Fruit fly (Drosophila melanogaster) whole organism, embryonic: Measurements from ENCODE around the gene CG1896.
A peak's percentile ranks its signal among the peaks of the same experiment; 100 is the strongest.

Experiments
- Adf1 ChIP-seq: fragments of 200-800 bp; sonication (Bioruptor generic); IDR thresholded peaks from 2 replicates; pipeline ENCODE4 v1.3.6; 2022; ENCODE audit warnings: missing biosample characterization, missing genetic modification characterization
- Antp ChIP-seq: fragments of 200-800 bp; sonication (Bioruptor generic); optimal IDR thresholded peaks from 3 replicates; lab custom pipeline; 2016; ENCODE audit warnings: missing biosample characterization, missing genetic modification characterization
- B-H1 ChIP-seq: fragments of 200-800 bp; sonication (Bioruptor generic); IDR thresholded peaks from 3 replicates; pipeline ENCODE4 v1.3.6; 2022; ENCODE audit warnings: missing biosample characterization, missing genetic modification characterization
- Bgb ChIP-seq: fragments of 200-800 bp; sonication (Bioruptor generic); IDR thresholded peaks from 2 replicates; pipeline ENCODE4 v1.3.6; 2022; ENCODE audit warnings: missing biosample characterization, missing genetic modification characterization; ENCODE audit not compliant: partially characterized antibody
- BtbVII ChIP-seq: fragments of 200-800 bp; sonication (Bioruptor generic); optimal IDR thresholded peaks from 3 replicates; lab custom pipeline; 2017; ENCODE audit warnings: missing biosample characterization, mild to moderate bottlenecking, missing genetic modification characterization
- Bteb2 ChIP-seq: fragments of 200-800 bp; sonication (Bioruptor generic); optimal IDR thresholded peaks from 2 replicates; lab custom pipeline; 2016; ENCODE audit warnings: missing biosample characterization, missing genetic modification characterization
- CG10366 ChIP-seq: fragments of 200-800 bp; sonication (Bioruptor generic); IDR thresholded peaks from 2 replicates; pipeline ENCODE4 v1.3.6; 2022; ENCODE audit warnings: missing biosample characterization, missing genetic modification characterization
- CG10979 ChIP-seq: fragments of 200-800 bp; sonication (Bioruptor generic); optimal IDR thresholded peaks from 2 replicates; lab custom pipeline; 2018; ENCODE audit warnings: missing biosample characterization, mild to moderate bottlenecking, missing genetic modification characterization, moderate library complexity
- CG11085 ChIP-seq: fragments of 200-800 bp; sonication (Bioruptor generic); IDR thresholded peaks from 2 replicates; pipeline ENCODE4 v1.3.6; 2022; ENCODE audit warnings: missing biosample characterization, missing genetic modification characterization
- CG11560 ChIP-seq: fragments of 200-800 bp; sonication (Bioruptor generic); IDR thresholded peaks from 3 replicates; pipeline ENCODE4 v1.3.6; 2022; ENCODE audit warnings: missing biosample characterization, missing genetic modification characterization
- CG13424 ChIP-seq: fragments of 200-800 bp; sonication (Bioruptor generic); optimal IDR thresholded peaks from 2 replicates; lab custom pipeline; 2019; ENCODE audit warnings: missing biosample characterization, mild to moderate bottlenecking, missing genetic modification characterization, moderate library complexity
- CG14441 ChIP-seq: fragments of 200-800 bp; sonication (Bioruptor generic); IDR thresholded peaks from 2 replicates; pipeline ENCODE4 v1.3.6; 2022; ENCODE audit warnings: missing biosample characterization, missing genetic modification characterization
- CG1832 ChIP-seq: fragments of 200-800 bp; sonication (Bioruptor generic); optimal IDR thresholded peaks from 2 replicates; lab custom pipeline; 2017; ENCODE audit warnings: missing biosample characterization, mild to moderate bottlenecking, missing genetic modification characterization, inconsistent platforms
- CG18619 ChIP-seq: fragments of 200-800 bp; sonication (Bioruptor generic); optimal IDR thresholded peaks from 3 replicates; lab custom pipeline; 2017; ENCODE audit warnings: missing biosample characterization, mild to moderate bottlenecking, missing genetic modification characterization
- CG30020 ChIP-seq: fragments of 200-800 bp; optimal IDR thresholded peaks from 2 replicates; lab custom pipeline; 2019; ENCODE audit warnings: missing biosample characterization, mild to moderate bottlenecking, missing genetic modification characterization, moderate library complexity
- CG32532 ChIP-seq: fragments of 200-800 bp; sonication (Bioruptor generic); IDR thresholded peaks from 2 replicates; pipeline ENCODE4 v1.3.6; 2022; ENCODE audit warnings: missing biosample characterization, missing genetic modification characterization
- CG32767 ChIP-seq: fragments of 200-800 bp; sonication (Bioruptor generic); IDR thresholded peaks from 2 replicates; pipeline ENCODE4 v1.3.6; 2022; ENCODE audit warnings: missing biosample characterization, missing genetic modification characterization
- CG32772 ChIP-seq: fragments of 200-800 bp; sonication (Bioruptor generic); IDR thresholded peaks from 2 replicates; pipeline ENCODE4 v1.3.6; 2022; ENCODE audit warnings: missing biosample characterization, missing genetic modification characterization
- CG3838 ChIP-seq: fragments of 200-800 bp; sonication (Bioruptor generic); optimal IDR thresholded peaks from 3 replicates; lab custom pipeline; 2016; ENCODE audit warnings: missing biosample characterization, missing genetic modification characterization
- CG6272 ChIP-seq: fragments of 200-800 bp; sonication (Bioruptor generic); IDR thresholded peaks from 2 replicates; pipeline ENCODE4 v1.3.6; 2022; ENCODE audit warnings: missing biosample characterization, missing genetic modification characterization
- CG7357 ChIP-seq: fragments of 200-800 bp; sonication (Bioruptor generic); IDR thresholded peaks from 3 replicates; pipeline ENCODE4 v1.3.6; 2022; ENCODE audit warnings: missing biosample characterization, missing genetic modification characterization
- CG7556 ChIP-seq: fragments of 200-800 bp; sonication (Bioruptor generic); optimal IDR thresholded peaks from 2 replicates; lab custom pipeline; 2017; ENCODE audit warnings: missing biosample characterization, mild to moderate bottlenecking, missing genetic modification characterization
- CG7786 ChIP-seq: fragments of 200-800 bp; sonication (Bioruptor generic); optimal IDR thresholded peaks from 2 replicates; lab custom pipeline; 2016; ENCODE audit warnings: missing biosample characterization, missing genetic modification characterization
- CG7987 ChIP-seq: fragments of 200-800 bp; sonication (Bioruptor generic); optimal IDR thresholded peaks from 2 replicates; lab custom pipeline; 2018; ENCODE audit warnings: missing biosample characterization, mild to moderate bottlenecking, missing genetic modification characterization, moderate library complexity
- CG8765 ChIP-seq: fragments of 200-800 bp; sonication (Bioruptor generic); IDR thresholded peaks from 2 replicates; pipeline ENCODE4 v1.3.6; 2022; ENCODE audit warnings: missing biosample characterization, missing genetic modification characterization
- CG9727 ChIP-seq: fragments of 200-800 bp; sonication (Bioruptor generic); optimal IDR thresholded peaks from 3 replicates; lab custom pipeline; 2017; ENCODE audit warnings: missing biosample characterization, mild to moderate bottlenecking, missing genetic modification characterization
- CTCF ChIP-seq: fragments of 200-800 bp; sonication (Bioruptor generic); optimal IDR thresholded peaks from 2 replicates; lab custom pipeline; 2017; ENCODE audit warnings: missing biosample characterization, mild to moderate bottlenecking, missing genetic modification characterization, moderate library complexity
- CkIIα-i1 ChIP-seq: fragments of 200-800 bp; sonication (Bioruptor generic); IDR thresholded peaks from 2 replicates; pipeline ENCODE4 v1.3.6; 2022; ENCODE audit warnings: missing biosample characterization, missing genetic modification characterization
- HmgD ChIP-seq: fragments of 200-800 bp; sonication (Bioruptor generic); optimal IDR thresholded peaks from 3 replicates; lab custom pipeline; 2016; ENCODE audit warnings: missing biosample characterization, missing genetic modification characterization
- Hr78 ChIP-seq, 2 experiments: fragments of 200-800 bp in 1 of 2; fragments of >200 bp in 1 of 2; sonication (Bioruptor generic) in 1 of 2; optimal IDR thresholded peaks; 2 replicates each; lab custom pipeline; 2017 to 2019; ENCODE audit warnings: missing biosample characterization in 2 of 2, missing genetic modification characterization in 2 of 2, mild to moderate bottlenecking in 1 of 2, moderate library complexity in 1 of 2
- Jarid2 ChIP-seq: fragments of 200-800 bp; sonication (Bioruptor generic); optimal IDR thresholded peaks from 3 replicates; lab custom pipeline; 2017; ENCODE audit warnings: mild to moderate bottlenecking, missing biosample characterization, missing genetic modification reagents, missing genetic modification characterization
- Lim3 ChIP-seq: fragments of 200-800 bp; sonication (Bioruptor generic); IDR thresholded peaks from 2 replicates; pipeline ENCODE4 v1.3.6; 2022; ENCODE audit warnings: missing biosample characterization, missing genetic modification characterization
- NfI ChIP-seq: fragments of 200-800 bp; sonication (Bioruptor generic); optimal IDR thresholded peaks from 3 replicates; lab custom pipeline; 2018; ENCODE audit warnings: missing biosample characterization, mild to moderate bottlenecking, missing genetic modification characterization, moderate library complexity
- Oli ChIP-seq: fragments of 200-800 bp; sonication (Bioruptor generic); optimal IDR thresholded peaks from 2 replicates; lab custom pipeline; 2018; ENCODE audit warnings: missing biosample characterization, mild to moderate bottlenecking, missing genetic modification characterization, moderate library complexity
- Spps ChIP-seq: fragments of 200-800 bp; sonication (Bioruptor generic); optimal IDR thresholded peaks from 2 replicates; lab custom pipeline; 2018; ENCODE audit warnings: missing biosample characterization, mild to moderate bottlenecking, missing genetic modification characterization
- ase ChIP-seq: fragments of 200-800 bp; sonication (Bioruptor generic); IDR thresholded peaks from 3 replicates; pipeline ENCODE4 v1.3.6; 2022; ENCODE audit warnings: missing biosample characterization, missing genetic modification characterization
- crol ChIP-seq: fragments of 200-800 bp; sonication (Bioruptor generic); IDR thresholded peaks from 2 replicates; pipeline ENCODE4 v1.3.6; 2022; ENCODE audit warnings: missing biosample characterization, missing genetic modification characterization
- danr ChIP-seq: fragments of 200-800 bp; sonication (Bioruptor generic); IDR thresholded peaks from 2 replicates; pipeline ENCODE4 v1.3.6; 2022; ENCODE audit warnings: missing biosample characterization, missing genetic modification characterization
- fd102C ChIP-seq: fragments of 200-800 bp; sonication (Bioruptor generic); optimal IDR thresholded peaks from 2 replicates; lab custom pipeline; 2018; ENCODE audit warnings: missing biosample characterization, mild to moderate bottlenecking, missing genetic modification characterization, moderate library complexity
- ftz-f1 ChIP-seq: fragments of 200-800 bp; sonication (Bioruptor generic); optimal IDR thresholded peaks from 2 replicates; lab custom pipeline; 2016; ENCODE audit warnings: missing biosample characterization, missing genetic modification characterization
- gcm ChIP-seq: fragments of 200-800 bp; sonication (Bioruptor generic); optimal IDR thresholded peaks from 2 replicates; lab custom pipeline; 2019; ENCODE audit warnings: missing biosample characterization, mild to moderate bottlenecking, missing genetic modification characterization, moderate library complexity
- grau ChIP-seq: fragments of 200-800 bp; optimal IDR thresholded peaks from 3 replicates; lab custom pipeline; 2019; ENCODE audit warnings: missing biosample characterization, mild to moderate bottlenecking, missing genetic modification characterization, moderate library complexity
- ham ChIP-seq: fragments of 200-800 bp; sonication (Bioruptor generic); IDR thresholded peaks from 2 replicates; pipeline ENCODE4 v1.3.6; 2022; ENCODE audit warnings: missing biosample characterization, missing genetic modification characterization
- hkb ChIP-seq, 2 experiments: fragments of 200-800 bp in 1 of 2; fragments of >200 bp in 1 of 2; sonication (Bioruptor generic) in 1 of 2; IDR thresholded peaks in 1 of 2; optimal IDR thresholded peaks in 1 of 2; 2 replicates each; pipeline versions ENCODE4 v1.3.6 to Lab custom; 2017 to 2022; ENCODE audit warnings: missing biosample characterization in 1 of 2, missing genetic modification characterization in 1 of 2
- inv ChIP-seq: fragments of 200-800 bp; sonication (Bioruptor generic); IDR thresholded peaks from 2 replicates; pipeline ENCODE4 v1.3.6; 2022; ENCODE audit warnings: missing biosample characterization, missing genetic modification characterization; ENCODE audit not compliant: partially characterized antibody
- sens-2 ChIP-seq: fragments of 200-800 bp; sonication (Bioruptor generic); IDR thresholded peaks from 2 replicates; pipeline ENCODE4 v1.3.6; 2022; ENCODE audit warnings: missing biosample characterization, missing genetic modification characterization
- slp2 ChIP-seq: fragments of 200-800 bp; sonication (Bioruptor generic); optimal IDR thresholded peaks from 2 replicates; lab custom pipeline; 2016; ENCODE audit warnings: missing biosample characterization, missing genetic modification characterization
- sug ChIP-seq: fragments of 200-800 bp; optimal IDR thresholded peaks from 2 replicates; lab custom pipeline; 2019; ENCODE audit warnings: missing biosample characterization, mild to moderate bottlenecking, missing genetic modification characterization, moderate library complexity
- tgo ChIP-seq: fragments of 200-800 bp; sonication (Bioruptor generic); IDR thresholded peaks from 3 replicates; pipeline ENCODE4 v1.3.6; 2022; ENCODE audit warnings: missing biosample characterization, missing genetic modification characterization
- tx ChIP-seq: fragments of 200-800 bp; sonication (Bioruptor generic); optimal IDR thresholded peaks from 2 replicates; lab custom pipeline; 2016; ENCODE audit warnings: missing biosample characterization, missing genetic modification characterization
- vnd ChIP-seq: fragments of 200-800 bp; sonication (Bioruptor generic); IDR thresholded peaks from 3 replicates; pipeline ENCODE4 v1.3.6; 2022; ENCODE audit warnings: missing biosample characterization, missing genetic modification characterization; ENCODE audit not compliant: partially characterized antibody
- wdn ChIP-seq: fragments of 200-800 bp; sonication (Bioruptor generic); IDR thresholded peaks from 2 replicates; pipeline ENCODE4 v1.3.6; 2022; ENCODE audit warnings: missing biosample characterization, missing genetic modification characterization

CG1896 gene

DNA sequence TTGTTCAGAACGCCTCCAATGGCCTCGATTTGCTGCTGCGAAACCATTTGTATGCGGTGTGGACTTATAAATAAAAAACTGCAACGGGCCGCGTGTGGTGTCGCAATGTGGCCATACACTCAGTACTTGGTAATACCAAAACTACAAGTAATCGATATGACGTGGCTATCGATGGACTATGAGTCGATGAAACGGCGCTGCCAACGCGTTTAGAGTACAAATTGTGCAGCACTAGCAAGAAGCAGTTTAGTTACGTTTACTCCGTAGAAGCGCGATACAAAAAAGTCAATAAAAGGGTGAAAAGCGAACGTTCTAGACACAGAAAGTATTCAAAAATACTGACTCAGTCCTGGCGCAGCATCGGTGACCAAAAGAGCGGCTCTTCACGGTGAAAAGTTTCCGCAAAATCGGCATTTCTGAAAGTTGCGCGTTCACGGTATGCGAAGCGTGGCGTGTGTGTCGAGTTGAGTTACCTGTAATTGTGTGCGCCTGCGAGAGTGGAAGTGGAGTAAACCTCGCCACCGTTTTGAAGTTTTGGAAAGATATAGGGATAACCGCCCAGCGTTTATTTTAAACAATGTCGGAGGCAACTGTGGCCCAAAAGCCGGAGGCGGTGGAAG is 3.5 kb downstream of the CG1896 start, which contains the start of the genes nero and CG1910 (continued):
- TF ChIP-seq CG18619 (GFP tag; lab: Kevin White, UChicago) (no peak), CTCF (GFP tag; lab: Kevin White, UChicago) (peak; percentile 39), NfI (GFP tag; lab: Kevin White, UChicago) (no peak), danr (GFP tag; lab: Robert Waterston, UW) (no peak), HmgD (GFP tag; lab: Kevin White, UChicago) (peak; percentile 70), Antp (GFP tag; lab: Kevin White, UChicago) (no peak), CG1832 (GFP tag; lab: Kevin White, UChicago) (no peak), B-H1 (GFP tag; lab: Robert Waterston, UW) (no peak), CG7987 (GFP tag; lab: Kevin White, UChicago) (peak; percentile 19), Spps (tag; lab: Kevin White, UChicago) (no peak), CG7556 (no peak), ftz-f1 (GFP tag; lab: Kevin White, UChicago) (no peak), Bgb (GFP tag; lab: Robert Waterston, UW) (no peak), crol (GFP tag; lab: Robert Waterston, UW) (no peak), sug (peak; percentile 53), CG3838 (no peak), CG13424 (tag; lab: Kevin White, UChicago) (no peak), Jarid2 (GFP tag; lab: Kevin White, UChicago) (no peak), hkb (optimal IDR thresholded peaks at IDR 0.05; lab: Kevin White, UChicago) (peak; percentile 30), hkb (GFP tag; IDR thresholded peaks at IDR 0.05; lab: Robert Waterston, UW) (no peak), CG7357 (0 out of 3 replicates have a peak, but pooled peaks have one; percentile 23), Adf1 (GFP tag; lab: Robert Waterston, UW) (no peak), Oli (tag; lab: Kevin White, UChicago) (no peak), CG8765 (GFP tag; lab: Robert Waterston, UW) (no peak), ase (GFP tag; lab: Robert Waterston, UW) (no peak), BtbVII (no peak), fd102C (GFP tag; lab: Kevin White, UChicago) (no peak), CG10979 (no peak), CG11085 (GFP tag; lab: Robert Waterston, UW) (no peak), CG11560 (no peak), gcm (GFP tag; lab: Kevin White, UChicago) (no peak), wdn (GFP tag; lab: Robert Waterston, UW) (no peak), CG32532 (no peak), grau (tag; lab: Kevin White, UChicago) (peak; percentile 34), slp2 (GFP tag; lab: Kevin White, UChicago) (no peak), tgo (no peak), Lim3 (GFP tag; lab: Robert Waterston, UW) (no peak), Hr78 (GFP tag; optimal IDR thresholded peaks at IDR 0.05; lab: Kevin White, UChicago) (no peak), CG9727 (GFP tag; lab: Kevin White, UChicago) (no peak), sens-2 (no peak), CG32772 (GFP tag; lab: Robert Waterston, UW) (no peak), ham (GFP tag; lab: Robert Waterston, UW) (no peak), CG30020 (tag; lab: Kevin White, UChicago) (no peak), CG10366 (GFP tag; lab: Robert Waterston, UW) (no peak), CG7786 (peak; percentile 16), tx (GFP tag; lab: Kevin White, UChicago) (no peak), vnd (GFP tag; lab: Robert Waterston, UW) (no peak), CG14441 (GFP tag; lab: Robert Waterston, UW) (no peak), CG32767 (no peak), CG6272 (GFP tag; lab: Robert Waterston, UW) (no peak), CkIIα-i1 (GFP tag; lab: Robert Waterston, UW) (no peak), Bteb2 (GFP tag; lab: Kevin White, UChicago) (no peak), inv (GFP tag; lab: Robert Waterston, UW) (no peak)
